Worm (Caenorhabditis elegans) whole organism, L4/young adult: ENCODE data around the gene deg-1.

Experiments used
- W03F9.2 ChIP-seq: fragments of 150-350 bp; optimal IDR thresholded peaks from 2 replicates; lab custom pipeline; 2014; ENCODE audit warnings: missing biosample characterization, missing genetic modification characterization
- dao-5 ChIP-seq: sonication (generic microtip); optimal IDR thresholded peaks from 2 replicates; lab custom pipeline; 2016; ENCODE audit warnings: missing genotype, missing genetic modification characterization, moderate library complexity, missing compliant biosample characterization
- him-1 ChIP-seq: sonication (generic microtip); optimal IDR thresholded peaks from 2 replicates; lab custom pipeline; 2016; ENCODE audit warnings: missing genotype, missing genetic modification reagents, missing genetic modification characterization, missing compliant biosample characterization

DNA sequence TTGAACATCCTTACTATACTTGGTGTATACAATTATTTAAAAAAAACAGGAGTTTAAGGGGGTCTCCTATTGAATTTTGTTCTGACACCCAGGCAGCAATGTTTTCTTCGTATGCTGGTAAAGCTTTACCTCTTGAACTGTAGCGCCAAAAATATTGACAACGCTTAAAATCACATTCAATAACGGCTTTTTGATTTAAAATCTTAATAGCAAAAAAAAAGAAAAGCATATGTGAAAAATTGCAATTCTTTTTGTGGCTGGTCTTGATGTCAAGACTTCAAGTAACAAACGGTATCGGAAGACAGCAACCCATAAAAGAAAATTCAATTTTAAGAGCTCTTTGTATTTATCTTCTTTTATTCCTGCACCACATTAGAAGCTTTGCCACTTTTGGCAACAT lies 29.0 kb downstream of the deg-1 start:
- no peak for TF ChIP-seq dao-5
- no peak for TF ChIP-seq him-1 (tag; lab: Kevin White, UChicago)
- no peak for TF ChIP-seq W03F9.2 (tag; lab: Kevin White, UChicago)
